Worm (Caenorhabditis elegans): ENCODE results near the gene R07D5.2.

The R07D5.2 gene

ce11 chrX:15083795-15084194 is 32.6 kb downstream of the R07D5.2 start, which contains the start of gene H40L08.1:
Gene H40L08.1, minus strand, starts transcription at chrX:15084086.
- TF ChIP-seq B0019.2 (GFP tag; conservative IDR thresholded peaks at IDR 0.05) = no peak
- TF ChIP-seq hrde-1 (tag; optimal IDR thresholded peaks at IDR 0.05; ENCODE audit: borderline replicate concordance) = no peak
- TF ChIP-seq sea-2 (GFP tag; IDR thresholded peaks at IDR 0.05) = no peak
- TF ChIP-seq D2030.7 (GFP tag; IDR thresholded peaks at IDR 0.05) = no peak
- TF ChIP-seq Y53G8AR.9 (GFP tag; conservative IDR thresholded peaks at IDR 0.05) = no peak
- TF ChIP-seq attf-3 (GFP tag; conservative IDR thresholded peaks at IDR 0.05) = peak; percentile 90

DNA sequence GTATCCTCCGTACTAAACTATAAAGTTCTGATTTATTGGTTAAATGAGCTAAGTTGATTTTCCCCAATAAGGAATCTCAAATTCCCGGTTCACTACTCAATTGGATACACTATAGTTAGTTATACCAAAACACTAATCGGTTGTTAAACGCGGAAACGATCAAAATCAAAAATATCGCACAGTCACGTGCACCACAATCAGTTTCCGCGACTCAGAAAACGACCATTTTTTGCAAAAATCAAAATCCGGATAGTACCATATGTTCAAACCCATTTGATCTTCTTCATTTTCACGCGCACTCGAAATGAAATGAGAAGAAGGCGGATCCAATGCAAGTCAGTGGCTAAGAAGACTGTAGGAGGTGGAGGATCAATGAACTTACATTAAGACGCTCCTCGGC is 34.9 kb downstream of the R07D5.2 start:
- TF ChIP-seq B0261.1 (tag; optimal IDR thresholded peaks at IDR 0.05) (no peak), ceh-100 (GFP tag; IDR thresholded peaks at IDR 0.05) (no peak), K12H6.12 (tag; optimal IDR thresholded peaks at IDR 0.05) (no peak), lin-26 (GFP tag; IDR thresholded peaks at IDR 0.05) (0 out of 2 replicates have a peak, but pooled peaks have one; percentile 22), hmg-1.2 (GFP tag; IDR thresholded peaks at IDR 0.05) (no peak)

- no peak for TF ChIP-seq ceh-100 (GFP tag; IDR thresholded peaks at IDR 0.05)
- no peak for TF ChIP-seq B0035.1 (tag; optimal IDR thresholded peaks at IDR 0.05)
- peak; percentile 28 for TF ChIP-seq lin-40 (tag; optimal IDR thresholded peaks at IDR 0.05)
- TF ChIP-seq ztf-26 (tag; optimal IDR thresholded peaks at IDR 0.05) = peak; percentile 59
- no peak for TF ChIP-seq attf-3 (GFP tag; conservative IDR thresholded peaks at IDR 0.05)
- no peak for TF ChIP-seq cebp-1 (GFP tag; IDR thresholded peaks at IDR 0.05)
- TF ChIP-seq cebp-1 (tag; optimal IDR thresholded peaks at IDR 0.05) = peak; percentile 9
- TF ChIP-seq mcd-1 (GFP tag; IDR thresholded peaks at IDR 0.05) = no peak
- no peak for TF ChIP-seq pha-4 (tag; optimal IDR thresholded peaks at IDR 0.05)
- no peak for TF ChIP-seq F55B11.4 (tag; optimal IDR thresholded peaks at IDR 0.05; ENCODE audit: borderline replicate concordance, insufficient read depth)
- TF ChIP-seq nhr-120 (GFP tag; IDR thresholded peaks at IDR 0.05) = no peak
These were observed 37.0 kb downstream of the R07D5.2 start for ce11 chrX:15079406-15079805.

DNA sequence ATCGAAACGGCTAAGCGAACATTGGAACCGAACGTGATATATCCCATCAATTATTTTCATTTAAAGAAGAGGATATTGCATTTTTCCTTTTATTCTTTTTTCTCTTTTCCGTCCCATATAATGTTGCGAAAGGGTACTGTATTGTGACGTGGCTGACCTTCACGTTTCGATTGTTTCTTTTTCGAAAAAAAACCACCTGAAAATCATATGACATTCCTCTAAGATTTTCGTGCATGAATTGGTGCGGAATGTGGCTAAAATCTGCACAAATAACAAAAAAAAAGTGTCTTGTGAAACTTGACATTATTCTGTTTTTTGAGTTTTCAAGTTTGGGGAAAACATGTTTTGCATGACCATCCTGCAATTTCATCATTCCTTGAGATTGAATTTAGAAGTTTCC is 38.1 kb downstream of the R07D5.2 start:
- TF ChIP-seq sea-2 (GFP tag; IDR thresholded peaks at IDR 0.05) (no peak), mcd-1 (GFP tag; IDR thresholded peaks at IDR 0.05) (no peak), K11D2.4 (GFP tag; IDR thresholded peaks at IDR 0.05) (0 out of 2 replicates have a peak, but pooled peaks have one; percentile 31), K12H6.12 (tag; optimal IDR thresholded peaks at IDR 0.05) (no peak), cebp-1 (GFP tag; IDR thresholded peaks at IDR 0.05) (no peak), cebp-1 (tag; optimal IDR thresholded peaks at IDR 0.05) (peak; percentile 26), ztf-18 (tag; optimal IDR thresholded peaks at IDR 0.05) (no peak)

DNA sequence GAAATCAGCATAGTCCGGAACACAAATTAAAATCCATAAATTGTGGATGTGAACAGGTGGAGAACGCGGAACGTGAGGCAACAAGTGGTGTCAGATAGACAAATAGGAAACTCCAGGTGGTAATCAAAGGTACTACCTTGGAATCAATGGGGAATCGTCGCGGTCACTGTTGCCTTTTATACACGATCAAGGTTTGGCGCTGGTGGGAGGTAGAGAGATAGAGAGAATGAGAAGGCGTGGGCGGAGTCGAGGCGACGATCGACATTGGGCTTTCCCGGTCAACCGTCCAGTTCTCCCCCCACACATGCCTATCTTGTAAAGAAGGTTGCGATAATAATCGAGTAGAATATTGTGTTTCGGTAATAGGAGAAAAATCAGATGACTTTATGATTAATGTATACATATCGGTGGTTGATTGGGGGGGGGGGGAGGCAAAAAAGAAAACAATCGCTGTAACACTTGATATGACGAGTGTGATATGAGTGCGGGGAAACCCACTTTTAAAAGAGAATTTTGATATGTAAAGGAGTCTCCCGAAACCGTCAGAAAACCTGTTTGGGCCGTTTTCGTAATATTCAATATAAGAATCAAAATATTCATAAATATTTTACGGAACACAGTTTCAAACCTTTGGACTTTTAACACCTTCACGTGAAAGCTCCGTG is 38.7 kb downstream of the R07D5.2 start, which contains the start of the genes H40L08.8, H40L08.2 and H40L08.7:
Gene H40L08.8 (minus strand): TSS at position 37 of the 665 bp plus-strand sequence.
Gene H40L08.2 (minus strand): TSS at position 148 of the 665 bp plus-strand sequence.
Gene H40L08.7 (minus strand): TSS at position 148 of the 665 bp plus-strand sequence.
- no peak for TF ChIP-seq F33H1.4 (GFP tag; IDR thresholded peaks at IDR 0.05)
- no peak for TF ChIP-seq F55B11.4 (tag; optimal IDR thresholded peaks at IDR 0.05; ENCODE audit: borderline replicate concordance, insufficient read depth)
- TF ChIP-seq cebp-1 (GFP tag; IDR thresholded peaks at IDR 0.05) = no peak
- no peak for TF ChIP-seq cebp-1 (tag; optimal IDR thresholded peaks at IDR 0.05)
- TF ChIP-seq madf-3 (GFP tag; IDR thresholded peaks at IDR 0.05) = no peak
- TF ChIP-seq B0336.3 (GFP tag; IDR thresholded peaks at IDR 0.05) = no peak
- TF ChIP-seq dox-1 (GFP tag; IDR thresholded peaks at IDR 0.05) = no peak
- TF ChIP-seq nhr-120 (GFP tag; IDR thresholded peaks at IDR 0.05) = no peak
- no peak for TF ChIP-seq bed-2 (GFP tag; IDR thresholded peaks at IDR 0.05)
- no peak for TF ChIP-seq attf-6 (GFP tag; IDR thresholded peaks at IDR 0.05)
- TF ChIP-seq bed-1 (GFP tag; IDR thresholded peaks at IDR 0.05) = no peak
- no peak for TF ChIP-seq nhr-90 (tag; optimal IDR thresholded peaks at IDR 0.05)
- no peak for TF ChIP-seq F22D6.2 (tag; optimal IDR thresholded peaks at IDR 0.05)
- TF ChIP-seq aptf-3 (GFP tag; IDR thresholded peaks at IDR 0.05) = no peak
- no peak for TF ChIP-seq F10E7.11 (tag; optimal IDR thresholded peaks at IDR 0.05)
- no peak for TF ChIP-seq dpff-1 (tag; optimal IDR thresholded peaks at IDR 0.05)
- TF ChIP-seq ceh-27 (GFP tag; optimal IDR thresholded peaks at IDR 0.05) = no peak
- TF ChIP-seq ets-4 (GFP tag; optimal IDR thresholded peaks at IDR 0.05) = no peak
- no peak for TF ChIP-seq athp-1 (tag; optimal IDR thresholded peaks at IDR 0.05)
- TF ChIP-seq F57C9.4 (tag; optimal IDR thresholded peaks at IDR 0.05) = no peak
- no peak for TF ChIP-seq C17E4.6 (GFP tag; IDR thresholded peaks at IDR 0.05)

Data from whole organism, young adult.